Worm (Caenorhabditis elegans): Measurements from ENCODE around the gene ZC443.2.

The ZC443.2 gene

DNA sequence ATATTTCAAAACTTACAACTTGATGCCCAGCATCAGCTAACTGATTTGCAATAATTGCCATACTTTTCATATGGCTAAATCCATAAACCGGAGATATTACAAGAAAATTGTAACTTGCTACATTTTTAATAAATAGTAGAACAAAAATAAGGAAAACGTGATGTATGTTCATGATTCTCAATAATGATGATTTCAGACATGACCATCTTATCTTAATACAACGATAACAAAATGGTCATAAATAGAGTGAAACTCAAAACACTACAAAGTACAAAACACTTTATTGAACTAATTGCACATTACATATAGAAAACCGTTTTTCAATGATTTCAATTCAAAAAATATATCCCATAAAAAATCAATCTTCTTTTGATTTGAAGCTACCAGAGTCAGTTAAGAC lies 18.2 kb downstream of the ZC443.2 start, which contains the start of gene ugt-5:
Gene ugt-5, minus strand, starts transcription at position 214 of the 400 bp plus-strand sequence.
- TF ChIP-seq lin-35 (GFP tag; optimal IDR thresholded peaks at IDR 0.05) = peak in 1 of 2 experiments; percentile 37
- peak; percentile 48 for TF ChIP-seq elt-2 (tag; optimal IDR thresholded peaks at IDR 0.05)
- no peak for TF ChIP-seq mab-9 (GFP tag; IDR thresholded peaks at IDR 0.05)

DNA sequence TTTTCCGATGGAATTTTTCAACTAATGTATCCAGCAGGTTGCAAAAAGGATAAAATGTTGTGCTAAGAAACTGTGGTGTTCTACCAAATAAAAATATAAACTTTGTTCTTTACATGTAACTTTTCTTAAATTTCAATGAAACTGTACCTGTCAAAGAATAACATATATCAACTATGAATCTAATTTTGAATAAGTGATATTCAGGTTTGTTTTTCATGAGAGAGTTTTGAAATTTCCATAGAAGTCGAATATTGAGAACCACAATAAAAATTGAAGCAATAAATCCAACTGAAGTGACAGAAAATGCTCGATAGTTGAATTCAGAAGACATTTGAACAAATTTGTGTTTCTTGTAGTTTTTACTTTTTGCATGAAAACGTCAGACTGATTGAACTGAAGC lies 20.8 kb downstream of the ZC443.2 start, which contains the start of gene srbc-43:
Gene srbc-43, minus strand, starts transcription at position 331 of the 400 bp plus-strand sequence.
- no peak for TF ChIP-seq lin-14 (GFP tag; optimal IDR thresholded peaks at IDR 0.05)
- TF ChIP-seq sptf-1 (tag; optimal IDR thresholded peaks at IDR 0.05) = no peak
- TF ChIP-seq fkh-8 (tag; optimal IDR thresholded peaks at IDR 0.05) = no peak
- TF ChIP-seq elt-2 (tag; optimal IDR thresholded peaks at IDR 0.05) = peak; percentile 7
- TF ChIP-seq nhr-71 (tag; optimal IDR thresholded peaks at IDR 0.05) = no peak

DNA sequence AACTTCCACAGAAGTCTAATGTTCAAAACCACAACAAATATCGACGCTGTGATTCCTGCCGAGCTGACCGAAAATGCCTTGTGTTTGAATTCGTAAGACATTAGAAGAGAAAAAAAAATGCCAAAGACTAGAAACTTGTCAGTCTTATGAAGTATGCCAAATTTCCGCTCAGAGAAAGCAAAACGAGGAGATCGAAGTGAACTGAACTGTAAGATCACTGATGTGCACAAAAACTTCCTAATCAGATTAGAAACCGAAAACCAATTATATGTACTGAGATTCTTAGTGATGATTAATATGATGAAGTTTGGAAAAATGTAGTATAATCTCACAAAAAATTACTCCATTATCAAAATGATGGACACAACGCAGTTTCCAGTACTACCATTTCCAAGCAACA lies 22.5 kb downstream of the ZC443.2 start, which contains the start of gene srbc-44:
Gene srbc-44, minus strand, starts transcription at position 101 of the 400 bp plus-strand sequence.
- TF ChIP-seq lin-14 (GFP tag; optimal IDR thresholded peaks at IDR 0.05) (no peak), nhr-76 (tag; optimal IDR thresholded peaks at IDR 0.05) (no peak), fkh-8 (tag; optimal IDR thresholded peaks at IDR 0.05) (no peak), pax-3 (tag; optimal IDR thresholded peaks at IDR 0.05) (no peak), fkh-10 (GFP tag; optimal IDR thresholded peaks at IDR 0.05) (no peak), elt-2 (tag; optimal IDR thresholded peaks at IDR 0.05) (no peak), egl-13 (tag; optimal IDR thresholded peaks at IDR 0.05) (no peak), lin-35 (GFP tag; optimal IDR thresholded peaks at IDR 0.05) (no peak), fkh-4 (tag; optimal IDR thresholded peaks at IDR 0.05; ENCODE audit: borderline replicate concordance) (no peak), hlh-17 (GFP tag; optimal IDR thresholded peaks at IDR 0.05; ENCODE audit: borderline replicate concordance) (no peak), nhr-237 (tag; optimal IDR thresholded peaks at IDR 0.05) (no peak), swsn-7 (tag; optimal IDR thresholded peaks at IDR 0.05) (no peak), pag-3 (tag; optimal IDR thresholded peaks at IDR 0.05; ENCODE audit: borderline replicate concordance, insufficient read depth) (no peak)

DNA sequence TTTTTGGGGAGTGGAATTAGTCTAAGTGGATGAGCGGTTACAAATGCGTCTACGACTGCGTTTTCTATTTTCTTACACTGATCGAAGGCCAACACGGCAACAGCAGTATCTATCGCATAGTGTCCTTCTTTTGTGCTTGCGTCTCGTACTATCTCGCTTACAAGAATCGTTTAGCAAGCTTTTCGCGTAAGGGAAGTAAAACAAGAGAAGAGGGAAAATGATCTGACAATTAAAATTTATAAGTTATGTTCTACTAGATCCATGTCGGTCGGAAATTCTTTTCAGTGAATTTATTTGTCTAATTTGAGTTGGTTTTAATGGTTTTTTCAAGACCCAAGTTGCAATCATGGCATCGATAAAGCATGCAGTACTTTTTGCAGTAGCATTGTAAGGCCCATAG lies 24.0 kb downstream of the ZC443.2 start, which contains the start of gene fkb-4:
Gene fkb-4, minus strand, starts transcription at position 101 of the 400 bp plus-strand sequence.
- TF ChIP-seq lir-3 (tag; optimal IDR thresholded peaks at IDR 0.05; ENCODE audit: poor library complexity) = no peak
- no peak for TF ChIP-seq isw-1 (GFP tag; IDR thresholded peaks at IDR 0.05)
- no peak for TF ChIP-seq ceh-63 (GFP tag; optimal IDR thresholded peaks at IDR 0.05)
- no peak for TF ChIP-seq elt-2 (tag; optimal IDR thresholded peaks at IDR 0.05)
- no peak for TF ChIP-seq tbx-2 (tag; optimal IDR thresholded peaks at IDR 0.05)
- no peak for TF ChIP-seq egl-27 (tag; optimal IDR thresholded peaks at IDR 0.05)
- TF ChIP-seq blmp-1 (tag; optimal IDR thresholded peaks at IDR 0.05) = peak; percentile 35

DNA sequence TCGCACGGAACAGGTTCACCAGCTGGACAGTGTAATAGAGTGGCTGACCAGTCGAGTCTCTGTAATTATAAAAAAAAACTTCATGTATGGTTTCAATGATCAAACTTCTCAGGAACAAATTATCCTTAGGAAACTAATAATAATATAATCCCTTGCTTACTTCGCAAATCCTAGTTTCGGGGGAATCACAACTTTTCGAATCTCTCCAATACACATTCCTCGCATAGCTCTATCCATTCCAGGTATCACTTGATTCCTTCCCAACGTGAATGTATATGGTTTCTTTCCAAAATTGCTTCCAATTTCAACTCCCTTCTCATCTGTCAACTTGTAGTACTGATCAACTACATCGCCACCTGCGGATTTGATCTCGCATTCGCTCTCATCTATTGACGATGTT lies 24.7 kb downstream of the ZC443.2 start:
- TF ChIP-seq hpl-2 (GFP tag; optimal IDR thresholded peaks at IDR 0.05) = no peak
- TF ChIP-seq dsc-1 (tag; optimal IDR thresholded peaks at IDR 0.05) = peak; percentile 59
- TF ChIP-seq pax-3 (tag; optimal IDR thresholded peaks at IDR 0.05) = peak; percentile 68

DNA sequence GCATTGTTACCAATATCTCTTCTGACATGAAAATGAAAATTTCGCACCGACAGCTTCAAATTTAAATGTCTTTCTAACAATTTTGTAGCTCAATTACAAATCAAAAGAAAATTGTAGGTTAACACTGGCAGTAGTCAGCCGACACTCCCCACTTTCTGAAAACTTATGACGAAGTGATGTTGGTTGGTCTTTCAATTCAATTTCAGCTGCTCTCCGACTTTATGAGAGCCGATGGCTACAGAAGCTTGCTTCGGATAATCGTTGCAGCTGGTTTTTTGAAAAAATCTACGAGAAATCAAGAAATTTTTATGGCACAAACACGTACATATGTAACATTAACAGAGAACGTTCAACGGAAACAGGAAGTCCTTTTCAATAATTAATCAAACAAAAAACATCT lies 26.1 kb downstream of the ZC443.2 start, which contains the start of gene sre-20:
Gene sre-20, minus strand, starts transcription at position 101 of the 400 bp plus-strand sequence.
- no peak for TF ChIP-seq unc-98 (GFP tag; IDR thresholded peaks at IDR 0.05)
- no peak for TF ChIP-seq lin-39 (tag; optimal IDR thresholded peaks at IDR 0.05)
- TF ChIP-seq pax-3 (tag; optimal IDR thresholded peaks at IDR 0.05) = peak; percentile 41
- TF ChIP-seq elt-2 (tag; optimal IDR thresholded peaks at IDR 0.05) = no peak
- no peak for TF ChIP-seq lin-15B (tag; optimal IDR thresholded peaks at IDR 0.05)
- TF ChIP-seq unc-62 (GFP tag; optimal IDR thresholded peaks at IDR 0.05) = no peak
- peak; percentile 7 for TF ChIP-seq fkh-8 (tag; optimal IDR thresholded peaks at IDR 0.05)
- no peak for TF ChIP-seq efl-1 (optimal IDR thresholded peaks at IDR 0.05)
- TF ChIP-seq efl-1 (GFP tag; optimal IDR thresholded peaks at IDR 0.05 in 1 of 2) = no peak
- no peak for TF ChIP-seq snpc-4 (tag; optimal IDR thresholded peaks at IDR 0.05)
- no peak for TF ChIP-seq ceh-82 (tag; optimal IDR thresholded peaks at IDR 0.05)
- TF ChIP-seq lsy-2 (tag; optimal IDR thresholded peaks at IDR 0.05) = no peak

Measured in whole organism, L1 larva.